Fruit fly (Drosophila melanogaster) Kc167 (cell line): ENCODE data around the gene CG10587.

Experiments used
- Myc ChIP-seq: fragments of >200 bp; optimal IDR thresholded peaks from 2 replicates; lab custom pipeline; 2017; ENCODE audit warnings: missing external identifiers
- Sin3A ChIP-seq: fragments of >200 bp; optimal IDR thresholded peaks from 2 replicates; lab custom pipeline; 2018; ENCODE audit warnings: missing external identifiers
- h ChIP-seq: fragments of >200 bp; optimal IDR thresholded peaks from 3 replicates; lab custom pipeline; 2018; ENCODE audit warnings: missing external identifiers
- insv ChIP-seq: fragments of >200 bp; optimal IDR thresholded peaks from 3 replicates; lab custom pipeline; 2018; ENCODE audit warnings: missing external identifiers
- psq ChIP-seq: fragments of >200 bp; optimal IDR thresholded peaks from 2 replicates; lab custom pipeline; 2017; ENCODE audit warnings: missing external identifiers
- ttk ChIP-seq: sonication (Bioruptor generic); optimal IDR thresholded peaks from 2 replicates; lab custom pipeline; 2017; ENCODE audit warnings: missing external identifiers

CG10587 gene

dm6 chr3L:20921859-20922258, 40.5 kb downstream of the CG10587 start:
- TF ChIP-seq psq (lab: Kevin White, UChicago) (no peak), Myc (lab: Kevin White, UChicago) (no peak), ttk (no peak), insv (lab: Kevin White, UChicago) (no peak), h (lab: Kevin White, UChicago) (no peak), Sin3A (lab: Kevin White, UChicago) (no peak)

DNA sequence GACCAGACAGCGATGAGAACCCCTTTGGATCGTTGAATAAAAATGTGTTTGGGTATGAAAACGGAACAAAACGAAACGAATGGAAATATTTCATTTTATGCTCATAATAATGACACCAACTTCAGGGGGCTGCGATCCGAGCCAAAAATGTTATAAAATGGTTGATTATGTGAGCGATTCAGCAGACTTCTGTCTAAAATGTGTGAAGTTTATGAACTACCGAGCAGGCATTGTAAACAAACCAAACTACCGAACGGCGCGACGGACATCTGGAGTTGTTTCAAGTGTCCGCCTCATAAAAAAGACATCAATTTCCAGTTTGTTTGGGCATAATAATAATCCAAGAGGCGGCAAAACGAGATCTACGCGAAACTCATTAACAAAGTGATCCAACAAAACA, 41.9 kb downstream of the CG10587 start:
- no peak for TF ChIP-seq h (lab: Kevin White, UChicago)
- no peak for TF ChIP-seq ttk
- no peak for TF ChIP-seq psq (lab: Kevin White, UChicago)
- TF ChIP-seq Myc (lab: Kevin White, UChicago), result no peak
- no peak for TF ChIP-seq Sin3A (lab: Kevin White, UChicago)
- TF ChIP-seq insv (lab: Kevin White, UChicago), result no peak

dm6 chr3L:20918945-20919344, 43.4 kb downstream of the CG10587 start:
- TF ChIP-seq psq (lab: Kevin White, UChicago) (no peak), h (lab: Kevin White, UChicago) (no peak), Sin3A (lab: Kevin White, UChicago) (no peak), ttk (no peak), Myc (lab: Kevin White, UChicago) (no peak), insv (lab: Kevin White, UChicago) (no peak)

- TF ChIP-seq Myc (lab: Kevin White, UChicago), result no peak
- TF ChIP-seq ttk, result no peak
- no peak for TF ChIP-seq psq (lab: Kevin White, UChicago)
- TF ChIP-seq insv (lab: Kevin White, UChicago), result no peak
- TF ChIP-seq Sin3A (lab: Kevin White, UChicago), result no peak
- TF ChIP-seq h (lab: Kevin White, UChicago), result no peak
Observed at dm6 chr3L:20917025-20917691, 45.2 kb downstream of the CG10587 start.

- TF ChIP-seq Sin3A (lab: Kevin White, UChicago), result no peak
- no peak for TF ChIP-seq psq (lab: Kevin White, UChicago)
- no peak for TF ChIP-seq Myc (lab: Kevin White, UChicago)
- no peak for TF ChIP-seq ttk
- TF ChIP-seq insv (lab: Kevin White, UChicago), result no peak
- TF ChIP-seq h (lab: Kevin White, UChicago), result no peak
Observed at dm6 chr3L:20915111-20915510, 47.2 kb downstream of the CG10587 start.

DNA sequence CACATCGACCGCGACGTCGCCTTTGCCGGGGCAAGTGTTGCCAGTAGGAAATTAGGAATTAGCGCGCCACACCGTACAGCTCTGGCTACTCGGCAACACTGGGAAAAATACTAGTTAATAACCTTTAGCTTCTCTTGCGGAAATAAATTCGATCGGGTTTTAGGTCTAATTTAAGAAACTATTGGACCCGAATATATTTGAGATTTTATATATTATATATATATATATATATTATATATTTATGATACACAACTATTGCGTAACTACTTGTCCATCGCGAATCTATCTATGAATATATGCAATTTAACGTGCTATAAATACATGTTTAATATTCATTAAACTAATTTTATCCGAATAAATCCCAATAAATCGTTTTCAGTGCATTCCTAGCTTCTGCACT, 48.0 kb downstream of the CG10587 start:
- TF ChIP-seq insv (lab: Kevin White, UChicago), result no peak
- no peak for TF ChIP-seq Sin3A (lab: Kevin White, UChicago)
- TF ChIP-seq ttk, result no peak
- no peak for TF ChIP-seq psq (lab: Kevin White, UChicago)
- TF ChIP-seq Myc (lab: Kevin White, UChicago), result no peak
- TF ChIP-seq h (lab: Kevin White, UChicago), result no peak
